Worm (Caenorhabditis elegans): Measurements from ENCODE around the gene R12B2.7.

R12B2.7 gene

DNA sequence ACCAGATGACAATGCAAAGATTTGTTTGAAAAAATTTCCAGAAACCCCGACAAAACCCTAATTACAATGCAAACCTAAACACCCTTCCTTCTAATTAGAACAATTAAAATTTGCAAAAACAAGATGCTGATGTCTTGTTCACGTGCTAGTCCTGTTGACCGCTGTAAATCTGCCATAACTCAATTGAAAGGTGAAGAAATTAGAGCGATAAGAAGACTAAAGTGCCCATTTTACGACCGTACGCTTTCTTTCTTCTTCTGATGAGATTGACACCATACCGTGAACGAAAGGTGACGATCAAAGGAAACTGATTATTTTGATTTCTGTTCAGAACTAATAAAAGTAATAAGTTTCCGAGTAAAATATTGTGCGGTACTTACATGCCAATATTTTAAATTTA, 1.3 kb upstream of the R12B2.7 start:
- TF ChIP-seq unc-62 (GFP tag; optimal IDR thresholded peaks at IDR 0.05): peak; percentile 6
- peak; percentile 55 for TF ChIP-seq nhr-80 (tag; optimal IDR thresholded peaks at IDR 0.05)
- peak in 1 of 2 experiments; percentile 21 for TF ChIP-seq let-607 (tag; optimal IDR thresholded peaks at IDR 0.05)
- no peak for TF ChIP-seq ztf-26 (tag; optimal IDR thresholded peaks at IDR 0.05)
- TF ChIP-seq tbp1 (GFP tag; optimal IDR thresholded peaks at IDR 0.05): peak; percentile 19

DNA sequence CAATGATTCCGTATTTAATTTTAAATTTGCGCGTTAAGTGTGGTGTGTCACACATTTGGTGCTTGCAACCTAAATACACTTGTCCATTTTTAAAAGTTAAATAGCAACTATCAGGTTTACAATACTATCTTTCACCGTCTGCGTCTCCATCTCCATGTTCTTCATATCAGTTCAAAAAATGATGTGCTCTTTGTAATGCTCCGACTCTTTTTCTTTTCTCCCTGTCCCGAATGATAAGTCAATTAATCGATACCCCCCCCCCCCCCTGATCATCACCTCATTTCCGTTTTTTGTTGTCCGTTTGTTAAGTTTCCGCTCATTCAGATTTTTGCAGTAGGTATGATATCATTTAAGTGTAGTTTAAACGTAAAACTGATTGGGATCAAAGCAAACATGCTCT, 747 bp upstream of the R12B2.7 start:
- no peak for TF ChIP-seq T26A5.8 (tag; optimal IDR thresholded peaks at IDR 0.05)
- TF ChIP-seq let-526 (GFP tag; IDR thresholded peaks at IDR 0.05): no peak
- no peak for TF ChIP-seq ccch-3 (GFP tag; optimal IDR thresholded peaks at IDR 0.05)
- TF ChIP-seq unc-130 (GFP tag; optimal IDR thresholded peaks at IDR 0.05): no peak
- no peak for TF ChIP-seq nfya-1 (tag; optimal IDR thresholded peaks at IDR 0.05; ENCODE audit: borderline replicate concordance, insufficient read depth)
- TF ChIP-seq lsy-27 (tag; optimal IDR thresholded peaks at IDR 0.05; ENCODE audit: borderline replicate concordance, insufficient read depth): no peak
- TF ChIP-seq hmg-1.2 (GFP tag; IDR thresholded peaks at IDR 0.05): 0 out of 2 replicates have a peak, but pooled peaks have one; percentile 17
- TF ChIP-seq egrh-3 (GFP tag; IDR thresholded peaks at IDR 0.05): peak; percentile 47; the same call in 1 of the 2 replicates
- no peak for TF ChIP-seq B0261.1 (tag; optimal IDR thresholded peaks at IDR 0.05)
- TF ChIP-seq hmg-20 (GFP tag; IDR thresholded peaks at IDR 0.05): no peak
- no peak for TF ChIP-seq dpl-1 (GFP tag; optimal IDR thresholded peaks at IDR 0.05)
- TF ChIP-seq cebp-1 (GFP tag; IDR thresholded peaks at IDR 0.05): no peak
- TF ChIP-seq cebp-1 (tag; optimal IDR thresholded peaks at IDR 0.05): peak; percentile 34

DNA sequence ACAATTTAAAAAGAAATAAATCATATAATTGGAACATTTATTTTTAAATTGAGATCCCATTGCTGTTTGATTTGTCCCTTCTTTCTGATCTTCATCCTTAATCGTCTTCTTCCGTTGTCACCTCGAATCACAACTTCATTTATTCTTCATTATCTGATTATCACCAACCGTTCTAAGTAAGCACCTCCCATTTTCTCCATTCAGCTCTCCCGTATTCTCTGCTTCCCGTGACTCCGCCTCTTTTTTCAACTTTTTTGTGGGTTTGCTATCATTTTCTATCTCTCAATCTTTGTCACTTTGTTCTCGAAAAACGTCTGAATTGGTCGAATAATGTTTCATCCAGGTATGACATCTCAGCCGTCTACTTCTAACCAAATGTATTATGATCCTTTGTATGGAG, 1.1 kb downstream of the R12B2.7 start, which contains the start of gene sma-4:
sma-4 (plus strand) TSS at position 301 of the 400 bp plus-strand sequence.
- TF ChIP-seq rcor-1 (GFP tag; IDR thresholded peaks at IDR 0.05) (no peak), ceh-27 (GFP tag; optimal IDR thresholded peaks at IDR 0.05) (no peak), tbx-9 (tag; optimal IDR thresholded peaks at IDR 0.05; ENCODE audit: borderline replicate concordance) (no peak), attf-3 (GFP tag; conservative IDR thresholded peaks at IDR 0.05) (no peak), atf-7 (tag; optimal IDR thresholded peaks at IDR 0.05) (no peak), ekl-4 (GFP tag; IDR thresholded peaks at IDR 0.05) (no peak)

ce11 chrIII:5822816-5823215, 8.0 kb downstream of the R12B2.7 start:
- no peak for TF ChIP-seq snpc-3.4 (tag; optimal IDR thresholded peaks at IDR 0.05)

DNA sequence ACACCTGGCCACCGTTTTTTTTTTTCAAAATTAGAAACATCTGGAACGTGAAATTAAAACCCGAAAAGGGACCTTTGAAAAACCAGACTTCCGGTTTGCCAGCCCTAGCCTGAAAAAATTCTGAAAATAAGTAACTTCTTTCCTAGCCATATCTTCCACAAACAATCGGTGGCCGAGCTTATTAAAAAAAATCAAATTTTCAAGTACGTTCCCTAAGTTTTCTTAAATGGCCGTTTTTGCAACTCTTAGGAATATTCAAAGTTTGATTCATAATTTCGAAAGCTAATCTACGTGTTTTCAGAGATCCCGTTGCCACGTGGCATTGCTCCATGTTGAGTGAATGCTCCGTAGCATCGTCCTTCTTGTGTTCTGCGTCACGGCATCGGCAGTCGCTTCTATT, 8.8 kb downstream of the R12B2.7 start, which contains the start of gene R12B2.8:
R12B2.8 (plus strand) TSS at position 301 of the 400 bp plus-strand sequence.
- no peak for TF ChIP-seq die-1 (tag; optimal IDR thresholded peaks at IDR 0.05)
- no peak for TF ChIP-seq egl-18 (GFP tag; IDR thresholded peaks at IDR 0.05)
- TF ChIP-seq F39B2.1 (GFP tag; IDR thresholded peaks at IDR 0.05): no peak
- TF ChIP-seq D2030.7 (GFP tag; IDR thresholded peaks at IDR 0.05): no peak
- TF ChIP-seq nhr-27 (tag; optimal IDR thresholded peaks at IDR 0.05): no peak
- TF ChIP-seq aptf-2 (GFP tag; conservative IDR thresholded peaks at IDR 0.05): no peak
- TF ChIP-seq xnd-1 (tag; optimal IDR thresholded peaks at IDR 0.05): no peak

All from whole organism, young adult.